Fruit fly (Drosophila melanogaster): Measurements from ENCODE around the gene Trmt61.

The Trmt61 gene

dm6 chr3R:26098502-26099210 is 39.4 kb downstream of the Trmt61 start, which contains the start of gene dysf (continued):
- 0 out of 2 replicates have a peak, but pooled peaks have one; percentile 43 for TF ChIP-seq E2f1 (GFP tag; IDR thresholded peaks at IDR 0.05)
- TF ChIP-seq CG7357 (GFP tag; IDR thresholded peaks at IDR 0.05): 0 out of 3 replicates have a peak, but pooled peaks have one; percentile 10
- TF ChIP-seq Ptx1 (GFP tag; IDR thresholded peaks at IDR 0.05): peak; percentile 63; the same call in 1 of the 2 replicates
- TF ChIP-seq Asciz (GFP tag; optimal IDR thresholded peaks at IDR 0.05): peak; percentile 35
- peak; percentile 82 for TF ChIP-seq CG33557 (GFP tag; optimal IDR thresholded peaks at IDR 0.05)
- TF ChIP-seq CG7372 (GFP tag; IDR thresholded peaks at IDR 0.05): peak; percentile 31; the same call in 1 of the 2 replicates
- peak; percentile 63 for TF ChIP-seq HLH3B (GFP tag; IDR thresholded peaks at IDR 0.05)
- TF ChIP-seq Blimp-1 (GFP tag; optimal IDR thresholded peaks at IDR 0.05): peak; percentile 71
- TF ChIP-seq klu (GFP tag; IDR thresholded peaks at IDR 0.05): peak; percentile 18; the same call in 1 of the 2 replicates
- peak; percentile 68; the same call in 1 of the 2 replicates for TF ChIP-seq CG6689 (GFP tag; IDR thresholded peaks at IDR 0.05)
- TF ChIP-seq CG18476 (GFP tag; optimal IDR thresholded peaks at IDR 0.05): peak; percentile 47
- peak; percentile 22; the same call in 1 of the 2 replicates for TF ChIP-seq CG32767 (GFP tag; IDR thresholded peaks at IDR 0.05)
- TF ChIP-seq CG31441 (GFP tag; IDR thresholded peaks at IDR 0.05): peak; percentile 90
- no peak for TF ChIP-seq grn (GFP tag; optimal IDR thresholded peaks at IDR 0.05)
- peak; percentile 43 for TF ChIP-seq Usf (GFP tag; optimal IDR thresholded peaks at IDR 0.05)
- TF ChIP-seq pros (GFP tag; optimal IDR thresholded peaks at IDR 0.05): no peak
- TF ChIP-seq grau (tag; optimal IDR thresholded peaks at IDR 0.05): peak; percentile 83
- TF ChIP-seq vvl (GFP tag; IDR thresholded peaks at IDR 0.05): peak; percentile 48; the same call in 1 of the 2 replicates
- TF ChIP-seq dmrt99B (tag; optimal IDR thresholded peaks at IDR 0.05): peak; percentile 79
- no peak for TF ChIP-seq nau (GFP tag; optimal IDR thresholded peaks at IDR 0.05)
- peak; percentile 60 for TF ChIP-seq CG8388 (GFP tag; optimal IDR thresholded peaks at IDR 0.05)
- peak; percentile 73 for TF ChIP-seq Xrp1 (GFP tag; IDR thresholded peaks at IDR 0.05)
- TF ChIP-seq CG12104 (GFP tag; optimal IDR thresholded peaks at IDR 0.05): peak; percentile 14
- peak; percentile 46 for TF ChIP-seq CG16815 (GFP tag; optimal IDR thresholded peaks at IDR 0.05)
- TF ChIP-seq pzg (GFP tag; optimal IDR thresholded peaks at IDR 0.05): no peak
- TF ChIP-seq Hand (GFP tag; optimal IDR thresholded peaks at IDR 0.05): no peak
- TF ChIP-seq CG14050 (GFP tag; IDR thresholded peaks at IDR 0.05): no peak
- TF ChIP-seq ind (GFP tag; optimal IDR thresholded peaks at IDR 0.05): peak; percentile 20
- TF ChIP-seq CG3281 (GFP tag; optimal IDR thresholded peaks at IDR 0.05): peak; percentile 52
- TF ChIP-seq Nf-YA (GFP tag; IDR thresholded peaks at IDR 0.05): no peak
- no peak for TF ChIP-seq ham (GFP tag; IDR thresholded peaks at IDR 0.05)
- TF ChIP-seq Hr39 (optimal IDR thresholded peaks at IDR 0.05): no peak
- TF ChIP-seq CG4328 (GFP tag; optimal IDR thresholded peaks at IDR 0.05): peak; percentile 52
- TF ChIP-seq nmo (GFP tag; optimal IDR thresholded peaks at IDR 0.05): peak; percentile 85
- TF ChIP-seq Hr51 (GFP tag; optimal IDR thresholded peaks at IDR 0.05): peak in 1 of 2 experiments; percentile 83
- TF ChIP-seq CG18262 (tag; optimal IDR thresholded peaks at IDR 0.05): peak; percentile 93
- TF ChIP-seq bcd (GFP tag; optimal IDR thresholded peaks at IDR 0.05): peak; percentile 67
- peak; percentile 23; the same call in 1 of the 2 replicates for TF ChIP-seq sisA (GFP tag; IDR thresholded peaks at IDR 0.05)
- no peak for TF ChIP-seq pita (GFP tag; optimal IDR thresholded peaks at IDR 0.05)
- TF ChIP-seq dmrt11E (tag; optimal IDR thresholded peaks at IDR 0.05): peak; percentile 87

- TF ChIP-seq tin (GFP tag; optimal IDR thresholded peaks at IDR 0.05) (no peak), Bteb2 (GFP tag; optimal IDR thresholded peaks at IDR 0.05) (peak; percentile 38), pho (GFP tag; optimal IDR thresholded peaks at IDR 0.05) (peak; percentile 28), ci (GFP tag; IDR thresholded peaks at IDR 0.05) (no peak), CG17361 (GFP tag; IDR thresholded peaks at IDR 0.05) (peak; percentile 14; the same call in 1 of the 3 replicates), Nf-YC (tag; optimal IDR thresholded peaks at IDR 0.05) (peak; percentile 99), Trl (optimal IDR thresholded peaks at IDR 0.05) (peak in 1 of 2 experiments; percentile 22), Trl (GFP tag; optimal IDR thresholded peaks at IDR 0.05) (no peak), CG1529 (GFP tag; optimal IDR thresholded peaks at IDR 0.05) (peak; percentile 10), mirr (GFP tag; optimal IDR thresholded peaks at IDR 0.05) (peak; percentile 41), Dip3 (GFP tag; optimal IDR thresholded peaks at IDR 0.05) (peak; percentile 25), CG1603 (tag; optimal IDR thresholded peaks at IDR 0.05) (peak; percentile 61), CG9437 (GFP tag; optimal IDR thresholded peaks at IDR 0.05) (no peak)
Observed at dm6 chr3R:26099238-26099637, 39.9 kb downstream of the Trmt61 start.
